Worm (Caenorhabditis elegans) whole organism, L4 larva: ENCODE measurements around the gene Y7A5A.5.

Experiments used
- F44E2.7 ChIP-seq: fragments of 200-800 bp; sonication (Bioruptor generic); IDR thresholded peaks from 2 replicates; pipeline ENCODE4 v2.1.2; 2022; ENCODE audit warnings: missing genetic modification characterization, missing compliant biosample characterization
- F49E8.2 ChIP-seq: sonication (generic microtip); optimal IDR thresholded peaks from 2 replicates; lab custom pipeline; 2016; ENCODE audit warnings: missing compliant biosample characterization, mild to moderate bottlenecking, missing genetic modification characterization, borderline replicate concordance
- ZK546.5 ChIP-seq, 2 experiments: sonication (generic microtip); optimal IDR thresholded peaks; 2 replicates each; lab custom pipeline; 2017; ENCODE audit warnings: missing biosample characterization in 2 of 2, missing genetic modification characterization in 2 of 2
- aha-1 ChIP-seq: fragments of 150-350 bp; peaks from one replicate; lab custom pipeline; 2014; ENCODE audit warnings: missing biosample characterization, missing genetic modification characterization
- ceh-82 ChIP-seq: sonication (generic microtip); optimal IDR thresholded peaks from 2 replicates; lab custom pipeline; 2017; ENCODE audit warnings: missing biosample characterization, missing genetic modification characterization
- cey-2 ChIP-seq: sonication (generic microtip); optimal IDR thresholded peaks from 3 replicates; lab custom pipeline; 2017; ENCODE audit warnings: missing genetic modification characterization, mild to moderate bottlenecking, missing compliant biosample characterization, antibody characterized with exemption, borderline replicate concordance; ENCODE audit not compliant: insufficient read depth
- daf-19 ChIP-seq: fragments of 200-800 bp; sonication (Bioruptor generic); conservative IDR thresholded peaks from 2 replicates; pipeline ENCODE4 v1.3.6; 2022; ENCODE audit warnings: missing genetic modification characterization, missing compliant biosample characterization
- daf-8 ChIP-seq: fragments of 200-800 bp; sonication (Bioruptor generic); IDR thresholded peaks from 2 replicates; pipeline ENCODE4 v1.3.6; 2022; ENCODE audit warnings: missing genetic modification characterization, missing compliant biosample characterization
- dmd-9 ChIP-seq: fragments of 200-800 bp; sonication (Bioruptor generic); IDR thresholded peaks from 2 replicates; pipeline ENCODE4 v1.3.6; 2022; ENCODE audit warnings: missing genetic modification reagents, missing genetic modification characterization, missing compliant biosample characterization
- dpl-1 ChIP-seq: fragments of 150-350 bp; optimal IDR thresholded peaks from 2 replicates; lab custom pipeline; 2014; ENCODE audit warnings: missing biosample characterization, missing genetic modification reagents, missing genetic modification characterization
- duxl-1 ChIP-seq: sonication (generic microtip); optimal IDR thresholded peaks from 2 replicates; lab custom pipeline; 2016; ENCODE audit warnings: mild to moderate bottlenecking, missing genetic modification characterization, moderate library complexity, missing compliant biosample characterization; ENCODE audit not compliant: poor library complexity
- egl-27 ChIP-seq: sonication (generic microtip); optimal IDR thresholded peaks from 3 replicates; lab custom pipeline; 2017; ENCODE audit warnings: missing biosample characterization, missing genetic modification reagents, missing genetic modification characterization
- hif-1 ChIP-seq, 2 experiments: sonication (generic microtip); optimal IDR thresholded peaks; 2 replicates each; lab custom pipeline; 2016 to 2017; ENCODE audit warnings: missing compliant biosample characterization in 2 of 2, missing genetic modification characterization in 2 of 2, missing genetic modification reagents in 2 of 2, missing genotype in 2 of 2, mild to moderate bottlenecking in 1 of 2
- lin-13 ChIP-seq: fragments of 150-350 bp; optimal IDR thresholded peaks from 2 replicates; lab custom pipeline; 2014; ENCODE audit warnings: missing biosample characterization, missing genetic modification reagents, missing genetic modification characterization
- lin-29 ChIP-seq: fragments of 200-800 bp; sonication (Bioruptor generic); IDR thresholded peaks from 2 replicates; pipeline ENCODE4 v1.3.6; 2022; ENCODE audit warnings: missing genetic modification reagents, missing genetic modification characterization, missing compliant biosample characterization
- mdl-1 ChIP-seq, 2 experiments: fragments of 150-350 bp in 1 of 2; sonication (generic microtip) in 1 of 2; optimal IDR thresholded peaks; 2 replicates each; lab custom pipeline; 2014 to 2017; ENCODE audit warnings: missing biosample characterization in 2 of 2, missing genetic modification characterization in 2 of 2
- mxl-2 ChIP-seq: fragments of 200-800 bp; sonication (Bioruptor generic); conservative IDR thresholded peaks from 2 replicates; pipeline ENCODE4 v1.3.6; 2022; ENCODE audit warnings: missing genetic modification reagents, missing genetic modification characterization, missing compliant biosample characterization
- nhr-48 ChIP-seq: sonication (generic microtip); optimal IDR thresholded peaks from 2 replicates; lab custom pipeline; 2016; ENCODE audit warnings: mild to moderate bottlenecking, missing genetic modification characterization, missing compliant biosample characterization
- pqm-1 ChIP-seq: sonication (generic microtip); optimal IDR thresholded peaks from 2 replicates; lab custom pipeline; 2017; ENCODE audit warnings: missing biosample characterization, missing genetic modification characterization
- sdz-12 ChIP-seq: fragments of 200-800 bp; sonication (Bioruptor generic); optimal IDR thresholded peaks from 2 replicates; lab custom pipeline; 2018; ENCODE audit warnings: mild to moderate bottlenecking, missing genetic modification characterization, missing compliant biosample characterization
- skn-1 ChIP-seq: fragments of 150-350 bp; optimal IDR thresholded peaks from 2 replicates; lab custom pipeline; 2014; ENCODE audit warnings: missing biosample characterization, missing genetic modification characterization
- snpc-1.2 ChIP-seq: fragments of 200-800 bp; sonication (Bioruptor generic); IDR thresholded peaks from 2 replicates; pipeline ENCODE4 v1.3.6; 2022; ENCODE audit warnings: missing genetic modification reagents, missing genetic modification characterization, missing compliant biosample characterization
- spr-3 ChIP-seq: fragments of 200-800 bp; sonication (Bioruptor generic); optimal IDR thresholded peaks from 2 replicates; lab custom pipeline; 2018; ENCODE audit warnings: mild to moderate bottlenecking, missing genetic modification characterization, missing compliant biosample characterization
- tra-1 ChIP-seq: fragments of 200-800 bp; sonication (Bioruptor generic); IDR thresholded peaks from 2 replicates; pipeline ENCODE4 v1.3.6; 2022; ENCODE audit warnings: missing genetic modification reagents, missing genetic modification characterization, missing compliant biosample characterization
- unc-130 ChIP-seq: sonication (generic microtip); optimal IDR thresholded peaks from 2 replicates; lab custom pipeline; 2016; ENCODE audit warnings: missing genetic modification reagents, missing genetic modification characterization, missing compliant biosample characterization
- unc-62 ChIP-seq, 3 experiments: fragments of 150-350 bp in 1 of 3; sonication (generic microtip); optimal IDR thresholded peaks in 2 of 3; peaks in 1 of 3; 1 replicate in 1 of 3; 2 replicates in 2 of 3; lab custom pipeline; 2014 to 2017; ENCODE audit warnings: missing biosample characterization in 3 of 3, missing genetic modification characterization in 3 of 3, missing genetic modification reagents in 3 of 3, missing genotype in 1 of 3
- vab-7 ChIP-seq: fragments of 200-800 bp; sonication (Bioruptor generic); IDR thresholded peaks from 2 replicates; pipeline ENCODE4 v1.3.6; 2022; ENCODE audit warnings: missing genetic modification reagents, missing genetic modification characterization, missing compliant biosample characterization
- zfp-3 ChIP-seq: fragments of 200-800 bp; sonication (Bioruptor generic); conservative IDR thresholded peaks from 2 replicates; pipeline ENCODE4 v1.3.6; 2022; ENCODE audit warnings: missing genetic modification reagents, missing genetic modification characterization, missing compliant biosample characterization
- zip-11 ChIP-seq: fragments of 200-800 bp; sonication (Bioruptor generic); IDR thresholded peaks from 2 replicates; pipeline ENCODE4 v1.3.6; 2022; ENCODE audit warnings: missing genetic modification characterization, missing compliant biosample characterization
- ztf-7 ChIP-seq: fragments of 150-350 bp; optimal IDR thresholded peaks from 2 replicates; lab custom pipeline; 2014; ENCODE audit warnings: missing biosample characterization, missing genetic modification characterization

The Y7A5A.5 gene

DNA sequence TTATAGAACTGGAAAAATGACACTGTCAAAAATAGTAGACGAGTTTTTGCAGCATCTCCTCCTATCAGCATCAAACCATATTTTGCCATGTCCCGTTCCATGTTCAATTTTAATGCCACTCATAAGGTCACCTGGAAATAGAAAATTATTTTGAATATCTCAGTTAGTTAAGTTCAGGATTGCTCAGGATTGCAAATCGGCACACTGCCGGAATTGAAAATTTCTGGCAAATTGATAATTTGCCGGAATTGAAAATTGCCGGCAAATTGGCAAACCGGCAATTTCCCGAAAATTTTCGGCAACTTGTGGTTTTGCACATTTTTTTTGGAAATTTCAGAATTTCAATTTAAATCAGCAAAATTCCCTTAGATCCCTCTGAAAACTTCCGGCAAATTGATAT, at the start of gene Y7A5A.5:
Gene Y7A5A.5, minus strand, starts transcription at position 101 of the 400 bp plus-strand sequence.
- TF ChIP-seq unc-62 (GFP tag; optimal IDR thresholded peaks at IDR 0.05 in 1 of 2; lab: Kevin White, UChicago) (peak in 1 of 2 experiments; percentile 19), unc-62 (tag; optimal IDR thresholded peaks at IDR 0.05; lab: Kevin White, UChicago) (no peak), lin-13 (GFP tag; lab: Kevin White, UChicago) (no peak)

DNA sequence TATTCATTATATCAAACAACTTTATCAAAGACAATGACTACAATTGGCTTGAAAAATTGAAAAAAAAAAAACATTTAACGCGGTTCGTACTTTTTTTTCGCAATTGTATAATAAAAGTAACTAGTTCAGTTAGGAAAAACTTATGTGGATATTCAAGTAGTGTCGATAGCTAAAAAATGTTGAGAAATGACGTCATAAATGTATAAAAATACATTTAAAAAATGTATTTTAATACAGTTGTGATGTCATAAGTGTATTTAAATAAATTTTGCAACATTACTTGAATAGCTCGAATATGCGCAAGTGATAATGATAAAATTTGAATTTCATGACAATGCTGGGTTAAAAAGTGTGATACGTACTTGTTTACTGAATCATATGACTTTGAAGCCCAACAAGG, 44.9 kb upstream of the Y7A5A.5 start:
- no peak for TF ChIP-seq vab-7
- no peak for TF ChIP-seq zfp-3 (GFP tag; lab: Robert Waterston, UW)
- TF ChIP-seq, all 104 proteins: peak for 0

DNA sequence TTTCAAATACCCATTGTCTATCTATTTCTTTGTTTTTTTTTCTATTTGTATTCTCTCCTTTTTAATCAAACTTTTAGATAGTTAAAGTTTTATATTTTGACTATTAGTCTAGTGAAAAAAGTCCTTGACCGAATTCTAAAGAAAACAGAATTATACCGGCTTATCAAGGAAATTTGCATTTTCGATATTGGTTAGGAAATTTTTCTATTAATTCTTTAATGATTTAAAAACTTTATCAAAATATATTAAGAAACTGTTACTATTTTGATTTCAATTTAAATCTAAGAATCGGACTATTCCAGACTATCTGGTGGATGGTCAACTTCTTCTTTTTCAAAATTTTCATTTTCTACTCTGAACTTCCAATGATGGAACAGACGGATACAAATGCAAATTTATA, 41.4 kb upstream of the Y7A5A.5 start, which contains the start of gene Y7A5A.20:
Gene Y7A5A.20, plus strand, starts transcription at position 301 of the 400 bp plus-strand sequence.
- no peak for TF ChIP-seq sdz-12 (GFP tag; lab: Kevin White, UChicago)
- no peak for TF ChIP-seq pqm-1 (tag; lab: Kevin White, UChicago)
- no peak for TF ChIP-seq tra-1 (GFP tag; lab: Robert Waterston, UW)
- no peak for TF ChIP-seq daf-8
- no peak for TF ChIP-seq unc-130 (GFP tag; lab: Kevin White, UChicago)
- no peak for TF ChIP-seq snpc-1.2 (GFP tag; lab: Robert Waterston, UW)
- TF ChIP-seq hif-1 (tag; optimal IDR thresholded peaks at IDR 0.05; lab: Kevin White, UChicago): no peak
- TF ChIP-seq zfp-3 (GFP tag; lab: Robert Waterston, UW): no peak
- TF ChIP-seq zip-11 (GFP tag; lab: Robert Waterston, UW): no peak
- no peak for TF ChIP-seq duxl-1 (tag; lab: Kevin White, UChicago)
- TF ChIP-seq ceh-82 (tag; lab: Kevin White, UChicago): no peak
- no peak for TF ChIP-seq F49E8.2 (tag; lab: Kevin White, UChicago)
- no peak for TF ChIP-seq skn-1 (tag; lab: Kevin White, UChicago)
- TF ChIP-seq daf-19 (GFP tag; lab: Robert Waterston, UW): no peak

DNA sequence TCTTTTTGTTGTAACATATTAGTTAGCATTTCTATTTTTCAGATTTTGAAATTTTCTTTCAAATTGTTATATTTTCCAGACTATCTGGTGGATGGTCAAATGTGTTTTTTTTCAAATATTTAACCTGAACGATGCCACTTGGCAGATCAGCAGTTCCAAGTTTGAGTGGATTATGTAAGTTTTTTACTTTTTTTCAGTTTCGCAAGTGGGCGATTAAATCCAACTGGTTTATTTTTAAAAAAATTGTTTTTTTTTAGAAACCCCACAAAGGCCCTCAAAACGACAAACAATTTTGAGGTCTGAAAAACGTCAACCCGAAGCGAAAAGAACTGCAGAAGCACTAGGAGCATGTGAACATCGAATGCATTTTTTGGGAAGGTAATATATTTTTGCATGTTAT, 40.2 kb upstream of the Y7A5A.5 start, which contains the start of gene Y7A5A.9:
Gene Y7A5A.9, plus strand, starts transcription at position 301 of the 400 bp plus-strand sequence.
- no peak for TF ChIP-seq snpc-1.2 (GFP tag; lab: Robert Waterston, UW)
- TF ChIP-seq aha-1 (tag; lab: Kevin White, UChicago): peak; percentile 54
- TF ChIP-seq, all 104 proteins: peak for 1

DNA sequence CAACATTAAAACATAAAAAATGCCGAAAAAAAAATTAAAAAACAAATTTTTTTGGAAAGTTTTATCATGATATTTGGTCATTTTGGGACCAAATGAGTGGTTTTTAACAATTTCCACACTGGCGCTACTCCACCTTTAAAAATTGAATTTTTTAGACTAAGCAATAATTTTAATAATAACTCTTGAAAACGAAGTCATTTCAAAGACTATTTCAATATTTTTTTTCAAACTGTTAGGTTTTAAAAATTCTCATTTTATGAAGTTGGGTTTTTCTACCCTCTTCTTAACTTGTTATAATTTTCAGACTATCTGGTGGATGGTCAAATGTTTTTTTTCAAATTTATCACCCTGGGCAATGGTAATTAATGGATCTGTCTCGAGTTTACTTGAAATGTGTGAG, 35.6 kb upstream of the Y7A5A.5 start, which contains the start of gene Y7A5A.8:
Gene Y7A5A.8, plus strand, starts transcription at position 301 of the 400 bp plus-strand sequence.
- TF ChIP-seq ztf-7 (tag; lab: Kevin White, UChicago): no peak
- no peak for TF ChIP-seq egl-27 (tag; lab: Kevin White, UChicago)
- TF ChIP-seq ZK546.5 (tag; optimal IDR thresholded peaks at IDR 0.05; lab: Kevin White, UChicago): no peak
- no peak for TF ChIP-seq cey-2 (tag; lab: Kevin White, UChicago)
- TF ChIP-seq spr-3 (GFP tag; lab: Kevin White, UChicago): no peak
- TF ChIP-seq dmd-9: no peak
- no peak for TF ChIP-seq ceh-82 (tag; lab: Kevin White, UChicago)
- no peak for TF ChIP-seq lin-29 (GFP tag; lab: Robert Waterston, UW)
- TF ChIP-seq F44E2.7: no peak
- no peak for TF ChIP-seq dpl-1 (GFP tag; lab: Kevin White, UChicago)
- no peak for TF ChIP-seq mxl-2
- no peak for TF ChIP-seq mdl-1 (tag; optimal IDR thresholded peaks at IDR 0.05; lab: Kevin White, UChicago)
- TF ChIP-seq vab-7: no peak
- TF ChIP-seq aha-1 (tag; lab: Kevin White, UChicago): no peak

DNA sequence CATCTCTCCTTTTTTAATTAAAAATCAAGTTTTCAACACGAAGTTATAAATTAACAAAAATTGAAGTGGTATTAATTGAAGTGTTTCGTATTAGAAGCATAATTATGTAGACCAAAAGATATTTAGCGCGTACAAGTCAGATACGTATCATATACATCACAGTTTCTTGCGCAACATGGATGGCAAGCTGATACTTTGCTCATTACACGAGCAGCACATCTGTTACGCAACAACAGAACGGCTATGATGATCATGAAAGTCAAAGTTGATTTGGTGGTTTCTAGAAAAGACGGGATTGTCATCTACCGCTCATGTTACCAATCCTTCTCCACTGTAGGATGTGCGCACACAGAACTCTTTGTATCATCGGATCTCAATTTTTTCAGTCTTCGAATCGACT, 27.9 kb upstream of the Y7A5A.5 start:
- no peak for TF ChIP-seq ceh-82 (tag; lab: Kevin White, UChicago)
- peak in 1 of 2 experiments; percentile 74 for TF ChIP-seq unc-62 (GFP tag; optimal IDR thresholded peaks at IDR 0.05 in 1 of 2; lab: Kevin White, UChicago)
- TF ChIP-seq unc-62 (tag; optimal IDR thresholded peaks at IDR 0.05; lab: Kevin White, UChicago): no peak
- TF ChIP-seq nhr-48 (tag; lab: Kevin White, UChicago): no peak
- peak; percentile 75 for TF ChIP-seq aha-1 (tag; lab: Kevin White, UChicago)
